Worm (Caenorhabditis elegans) whole organism, young adult: Measurements from ENCODE around the gene aly-2.

Experiments used
- K12H6.12 ChIP-seq: fragments of 200-800 bp; sonication (Bioruptor generic); optimal IDR thresholded peaks from 2 replicates; lab custom pipeline; 2018; ENCODE audit warnings: mild to moderate bottlenecking, missing genetic modification characterization, missing compliant biosample characterization
- nfya-1 ChIP-seq: sonication (generic microtip); optimal IDR thresholded peaks from 2 replicates; lab custom pipeline; 2017; ENCODE audit warnings: antibody characterized with exemption, missing compliant biosample characterization, missing genetic modification characterization, borderline replicate concordance; ENCODE audit not compliant: insufficient read depth
- pha-4 ChIP-seq: fragments of 150-350 bp; sonication (generic microtip); optimal IDR thresholded peaks from 2 replicates; lab custom pipeline; 2014; ENCODE audit warnings: missing biosample characterization, missing genetic modification reagents, missing genetic modification characterization
- rec-8 ChIP-seq, 2 experiments: sonication (generic microtip); optimal IDR thresholded peaks; 2 replicates each; lab custom pipeline; 2016; ENCODE audit warnings: mild to moderate bottlenecking in 2 of 2, missing genetic modification characterization in 2 of 2, missing genetic modification reagents in 2 of 2, missing genotype in 2 of 2, missing biosample characterization in 1 of 2, missing compliant biosample characterization in 1 of 2, moderate library complexity in 1 of 2
- snpc-4 ChIP-seq, 5 experiments: fragments of 150-350 bp in 1 of 5; sonication (generic microtip) in 4 of 5; optimal IDR thresholded peaks; 2 replicates each; lab custom pipeline; 2014 to 2018; ENCODE audit warnings: missing genetic modification characterization in 5 of 5, missing biosample characterization in 3 of 5, antibody characterized with exemption in 2 of 5, mild to moderate bottlenecking in 2 of 5, missing compliant biosample characterization in 2 of 5, missing genotype in 2 of 5, moderate library complexity in 2 of 5, missing genetic modification reagents in 1 of 5

DNA sequence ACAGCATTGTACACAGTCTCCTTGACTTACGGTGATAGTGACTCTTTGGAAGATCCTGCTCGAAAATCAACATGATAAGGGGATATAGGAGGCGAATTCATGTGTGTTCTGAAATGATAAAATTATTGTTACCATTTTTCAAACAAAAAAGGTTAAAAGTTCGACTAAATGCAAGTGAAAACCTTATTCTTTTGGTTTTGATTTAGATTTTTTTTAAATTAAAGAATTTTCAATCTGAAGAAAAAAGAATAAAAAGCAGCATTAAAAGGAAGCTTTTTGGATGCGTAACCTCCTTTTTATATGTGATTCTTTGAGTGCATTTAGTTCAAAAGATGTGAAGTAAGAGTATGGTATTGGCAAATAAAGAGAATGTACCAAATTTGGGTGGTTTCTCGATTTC lies 11.9 kb upstream of the aly-2 start, which contains the start of gene delm-1:
- TF ChIP-seq rec-8 (tag; optimal IDR thresholded peaks at IDR 0.05; lab: Kevin White, UChicago) (no peak), pha-4 (tag; lab: Kevin White, UChicago) (no peak), nfya-1 (tag; lab: Kevin White, UChicago) (no peak), snpc-4 (GFP tag; optimal IDR thresholded peaks at IDR 0.05; lab: Kevin White, UChicago) (no peak), snpc-4 (tag; optimal IDR thresholded peaks at IDR 0.05; lab: Kevin White, UChicago) (no peak), K12H6.12 (tag; lab: Kevin White, UChicago) (no peak)
